Worm (Caenorhabditis elegans) whole organism, L1 larva: ENCODE results near the gene clec-119.

Experiments
- C04F5.9 ChIP-seq: sonication (generic microtip); optimal IDR thresholded peaks from 2 replicates; lab custom pipeline; 2016; ENCODE audit warnings: missing genetic modification characterization, missing compliant biosample characterization
- aha-1 ChIP-seq: fragments of 150-350 bp; optimal IDR thresholded peaks from 2 replicates; lab custom pipeline; 2014; ENCODE audit warnings: missing biosample characterization, missing genetic modification characterization
- ceh-82 ChIP-seq, 3 experiments: fragments of 150-350 bp in 1 of 3; sonication (generic microtip) in 2 of 3; optimal IDR thresholded peaks; 2 replicates each; lab custom pipeline; 2014 to 2017; ENCODE audit warnings: missing biosample characterization in 3 of 3, missing genetic modification characterization in 3 of 3
- ceh-88 ChIP-seq: fragments of 200-800 bp; sonication (Bioruptor generic); IDR thresholded peaks from 2 replicates; pipeline ENCODE4 v1.3.6; 2022; ENCODE audit warnings: missing genetic modification characterization, missing compliant biosample characterization
- ceh-90 ChIP-seq: sonication (generic microtip); optimal IDR thresholded peaks from 2 replicates; lab custom pipeline; 2016; ENCODE audit warnings: missing genetic modification characterization, missing compliant biosample characterization
- dpl-1 ChIP-seq, 3 experiments: fragments of 150-350 bp in 2 of 3; sonication (generic microtip) in 1 of 3; optimal IDR thresholded peaks; 2 replicates each; lab custom pipeline; 2014 to 2017; ENCODE audit warnings: missing biosample characterization in 3 of 3, missing genetic modification characterization in 3 of 3, missing genetic modification reagents in 3 of 3
- efl-1 ChIP-seq, 4 experiments: fragments of 150-350 bp; optimal IDR thresholded peaks in 3 of 4; peaks in 1 of 4; 1 replicate in 1 of 4; 2 replicates in 3 of 4; lab custom pipeline; 2014; ENCODE audit warnings: missing biosample characterization in 2 of 4, missing genetic modification characterization in 2 of 4, missing genetic modification reagents in 2 of 4
- irx-1 ChIP-seq: sonication (generic microtip); optimal IDR thresholded peaks from 2 replicates; lab custom pipeline; 2016; ENCODE audit warnings: missing genetic modification characterization, missing compliant biosample characterization
- lin-14 ChIP-seq: fragments of 200-800 bp; sonication (Bioruptor generic); optimal IDR thresholded peaks from 2 replicates; lab custom pipeline; 2018; ENCODE audit warnings: mild to moderate bottlenecking, missing genetic modification characterization, moderate library complexity, missing compliant biosample characterization
- nhr-19 ChIP-seq: fragments of 200-800 bp; sonication (Bioruptor generic); conservative IDR thresholded peaks from 2 replicates; pipeline ENCODE4 v1.3.6; 2022; ENCODE audit warnings: missing genetic modification characterization, missing compliant biosample characterization
- rnt-1 ChIP-seq: sonication (generic microtip); optimal IDR thresholded peaks from 2 replicates; lab custom pipeline; 2016; ENCODE audit warnings: mild to moderate bottlenecking, missing genetic modification characterization, moderate library complexity, missing compliant biosample characterization
- snpc-4 ChIP-seq: fragments of 150-350 bp; optimal IDR thresholded peaks from 2 replicates; lab custom pipeline; 2014; ENCODE audit warnings: missing biosample characterization, missing genetic modification characterization
- snu-23 ChIP-seq: sonication (generic microtip); optimal IDR thresholded peaks from 2 replicates; lab custom pipeline; 2016; ENCODE audit warnings: missing genetic modification characterization, missing compliant biosample characterization
- sox-4 ChIP-seq: sonication (generic microtip); optimal IDR thresholded peaks from 2 replicates; lab custom pipeline; 2016; ENCODE audit warnings: missing genetic modification characterization, missing compliant biosample characterization
- sup-37 ChIP-seq: fragments of 200-800 bp; sonication (Bioruptor generic); optimal IDR thresholded peaks from 2 replicates; lab custom pipeline; 2018; ENCODE audit warnings: mild to moderate bottlenecking, missing genetic modification characterization, missing compliant biosample characterization

The clec-119 gene

ce11 chrII:1306036-1306435 is 50.3 kb downstream of the clec-119 start, which contains the start of gene emc-2:
Gene emc-2, minus strand, starts transcription at chrII:1306136.
- no peak for TF ChIP-seq nhr-19 (GFP tag; lab: Robert Waterston, UW)
- TF ChIP-seq efl-1 (optimal IDR thresholded peaks at IDR 0.05; lab: Kevin White, UChicago) = no peak
- TF ChIP-seq efl-1 (GFP tag; optimal IDR thresholded peaks at IDR 0.05 in 1 of 2; lab: Kevin White, UChicago) = peak in 1 of 2 experiments; percentile 57
- TF ChIP-seq lin-14 (GFP tag; lab: Kevin White, UChicago) = no peak
- no peak for TF ChIP-seq dpl-1 (GFP tag; optimal IDR thresholded peaks at IDR 0.05; lab: Kevin White, UChicago)
- no peak for TF ChIP-seq snpc-4 (tag; lab: Kevin White, UChicago)
- TF ChIP-seq, all 84 proteins: peak for 1

- TF ChIP-seq C04F5.9 (tag; lab: Kevin White, UChicago) (no peak), sup-37 (GFP tag; lab: Kevin White, UChicago) (no peak), aha-1 (no peak), lin-14 (GFP tag; lab: Kevin White, UChicago) (no peak), rnt-1 (no peak), irx-1 (no peak), sox-4 (tag; lab: Kevin White, UChicago) (no peak), snu-23 (GFP tag; lab: Kevin White, UChicago) (no peak), ceh-90 (tag; lab: Kevin White, UChicago) (no peak), ceh-88 (no peak), ceh-82 (tag; optimal IDR thresholded peaks at IDR 0.05; lab: Kevin White, UChicago) (no peak)
Measured at ce11 chrII:1306550-1306949, 50.8 kb downstream of the clec-119 start.
